Worm (Caenorhabditis elegans) whole organism, L2 larva: ENCODE measurements around the gene C14A6.8.
"Not testable (repeated sequence)": the region's sequence is repeated elsewhere in the genome, so short reads cannot be mapped to it uniquely, and the experiment has no call there.

Experiments used
- C34F6.9 ChIP-seq: fragments of 150-350 bp; optimal IDR thresholded peaks from 2 replicates; lab custom pipeline; 2014; ENCODE audit warnings: missing biosample characterization, missing genetic modification characterization
- Y55F3AM.14 ChIP-seq: fragments of 200-800 bp; sonication (Bioruptor generic); optimal IDR thresholded peaks from 2 replicates; lab custom pipeline; 2018; ENCODE audit warnings: mild to moderate bottlenecking, missing genetic modification characterization, missing compliant biosample characterization
- ZK546.5 ChIP-seq: sonication (generic microtip); optimal IDR thresholded peaks from 2 replicates; lab custom pipeline; 2017; ENCODE audit warnings: missing biosample characterization, missing genetic modification characterization
- alr-1 ChIP-seq: fragments of 150-350 bp; optimal IDR thresholded peaks from 2 replicates; lab custom pipeline; 2014; ENCODE audit warnings: missing biosample characterization, missing genetic modification characterization
- aly-2 ChIP-seq: fragments of 150-350 bp; optimal IDR thresholded peaks from 2 replicates; lab custom pipeline; 2014; ENCODE audit warnings: missing biosample characterization, missing genetic modification characterization
- ama-1 ChIP-seq: fragments of 150-350 bp; optimal IDR thresholded peaks from 2 replicates; lab custom pipeline; 2018; ENCODE audit warnings: inconsistent platforms
- ceh-16 ChIP-seq: fragments of 150-350 bp; optimal IDR thresholded peaks from 2 replicates; lab custom pipeline; 2014; ENCODE audit warnings: missing biosample characterization, missing genetic modification characterization
- ceh-82 ChIP-seq: fragments of 150-350 bp; optimal IDR thresholded peaks from 2 replicates; lab custom pipeline; 2014; ENCODE audit warnings: missing biosample characterization, missing genetic modification characterization
- dmd-4 ChIP-seq: sonication (generic microtip); optimal IDR thresholded peaks from 2 replicates; lab custom pipeline; 2017; ENCODE audit warnings: missing biosample characterization, missing genetic modification characterization
- elt-1 ChIP-seq: fragments of 150-350 bp; optimal IDR thresholded peaks from 2 replicates; lab custom pipeline; 2014; ENCODE audit warnings: missing biosample characterization, missing genetic modification characterization
- elt-3 ChIP-seq: sonication (generic microtip); optimal IDR thresholded peaks from 2 replicates; lab custom pipeline; 2017; ENCODE audit warnings: missing biosample characterization, missing genetic modification characterization
- fos-1 ChIP-seq: fragments of 150-350 bp; optimal IDR thresholded peaks from 2 replicates; lab custom pipeline; 2014; ENCODE audit warnings: missing biosample characterization, missing genetic modification characterization
- lin-13 ChIP-seq: fragments of 150-350 bp; optimal IDR thresholded peaks from 2 replicates; lab custom pipeline; 2014; ENCODE audit warnings: missing biosample characterization, missing genetic modification reagents, missing genetic modification characterization
- lin-39 ChIP-seq: fragments of 150-350 bp; optimal IDR thresholded peaks from 2 replicates; lab custom pipeline; 2014; ENCODE audit warnings: missing biosample characterization, missing genetic modification reagents, missing genetic modification characterization
- lsy-2 ChIP-seq, 2 experiments: fragments of 150-350 bp in 1 of 2; sonication (generic microtip) in 1 of 2; optimal IDR thresholded peaks; 2 replicates each; lab custom pipeline; 2014 to 2017; ENCODE audit warnings: missing biosample characterization in 2 of 2, missing genetic modification characterization in 2 of 2
- mab-5 ChIP-seq: fragments of 150-350 bp; optimal IDR thresholded peaks from 2 replicates; lab custom pipeline; 2014; ENCODE audit warnings: missing biosample characterization, missing genetic modification characterization
- mdl-1 ChIP-seq, 2 experiments: fragments of 150-350 bp in 1 of 2; sonication (generic microtip) in 1 of 2; optimal IDR thresholded peaks; 2 replicates each; lab custom pipeline; 2017; ENCODE audit warnings: missing biosample characterization in 2 of 2, missing genetic modification characterization in 2 of 2
- nhr-10 ChIP-seq: sonication (generic microtip); optimal IDR thresholded peaks from 2 replicates; lab custom pipeline; 2017; ENCODE audit warnings: missing biosample characterization, missing genetic modification characterization
- nhr-11 ChIP-seq: fragments of 150-350 bp; optimal IDR thresholded peaks from 2 replicates; lab custom pipeline; 2014; ENCODE audit warnings: missing biosample characterization, missing genetic modification characterization
- nhr-129 ChIP-seq: fragments of 150-350 bp; optimal IDR thresholded peaks from 2 replicates; lab custom pipeline; 2014; ENCODE audit warnings: missing biosample characterization, missing genetic modification characterization
- nhr-23 ChIP-seq: fragments of 150-350 bp; optimal IDR thresholded peaks from 2 replicates; lab custom pipeline; 2014; ENCODE audit warnings: missing biosample characterization, missing genetic modification reagents, missing genetic modification characterization
- nhr-237 ChIP-seq: fragments of 150-350 bp; optimal IDR thresholded peaks from 2 replicates; lab custom pipeline; 2014; ENCODE audit warnings: missing biosample characterization, missing genetic modification characterization
- nhr-6 ChIP-seq: fragments of 150-350 bp; optimal IDR thresholded peaks from 2 replicates; lab custom pipeline; 2014; ENCODE audit warnings: missing biosample characterization, missing genetic modification characterization
- nhr-77 ChIP-seq: fragments of 150-350 bp; optimal IDR thresholded peaks from 2 replicates; lab custom pipeline; 2014; ENCODE audit warnings: missing biosample characterization, missing genetic modification characterization
- peb-1 ChIP-seq: fragments of 150-350 bp; optimal IDR thresholded peaks from 2 replicates; lab custom pipeline; 2014; ENCODE audit warnings: missing biosample characterization, missing genetic modification characterization
- sem-4 ChIP-seq: fragments of 150-350 bp; optimal IDR thresholded peaks from 2 replicates; lab custom pipeline; 2014; ENCODE audit warnings: missing biosample characterization, missing genetic modification reagents, missing genetic modification characterization
- sma-3 ChIP-seq: sonication (generic microtip); optimal IDR thresholded peaks from 2 replicates; lab custom pipeline; 2016; ENCODE audit warnings: missing genetic modification reagents, missing genetic modification characterization, missing compliant biosample characterization
- sma-9 ChIP-seq, 2 experiments: fragments of 150-350 bp in 1 of 2; sonication (generic microtip) in 1 of 2; optimal IDR thresholded peaks; 2 replicates each; lab custom pipeline; 2014 to 2016; ENCODE audit warnings: missing genetic modification characterization in 2 of 2, mild to moderate bottlenecking in 1 of 2, missing biosample characterization in 1 of 2, missing compliant biosample characterization in 1 of 2, missing genetic modification reagents in 1 of 2, moderate library complexity in 1 of 2
- snpc-4 ChIP-seq: fragments of 150-350 bp; optimal IDR thresholded peaks from 2 replicates; lab custom pipeline; 2014; ENCODE audit warnings: missing biosample characterization, missing genetic modification characterization
- unc-39 ChIP-seq: fragments of 150-350 bp; optimal IDR thresholded peaks from 2 replicates; lab custom pipeline; 2014; ENCODE audit warnings: missing biosample characterization, missing genetic modification characterization
- unc-62 ChIP-seq: fragments of 150-350 bp; optimal IDR thresholded peaks from 2 replicates; lab custom pipeline; 2014; ENCODE audit warnings: missing biosample characterization, missing genetic modification reagents, missing genetic modification characterization
- ztf-1 ChIP-seq: fragments of 200-800 bp; sonication (Bioruptor generic); conservative IDR thresholded peaks from 2 replicates; pipeline ENCODE4 v1.3.6; 2022; ENCODE audit warnings: missing genetic modification characterization, missing compliant biosample characterization
- ztf-11 ChIP-seq: sonication (generic microtip); optimal IDR thresholded peaks from 2 replicates; lab custom pipeline; 2017; ENCODE audit warnings: missing biosample characterization, missing genetic modification characterization
- ztf-4 ChIP-seq: fragments of 150-350 bp; optimal IDR thresholded peaks from 2 replicates; lab custom pipeline; 2014; ENCODE audit warnings: missing biosample characterization, missing genetic modification characterization

C14A6.8 gene

ce11 chrV:18171568-18171967 is at the start of gene C14A6.8:
TSS of gene C14A6.8 (minus strand) at chrV:18171668.
- TF ChIP-seq nhr-6 (tag; lab: Kevin White, UChicago) (no peak), nhr-11 (no peak), ztf-1 (GFP tag; lab: Robert Waterston, UW) (no peak), sma-3 (GFP tag; lab: Kevin White, UChicago) (no peak), mab-5 (no peak), unc-39 (tag; lab: Kevin White, UChicago) (no peak), peb-1 (no peak), ztf-11 (tag; lab: Kevin White, UChicago) (no peak), nhr-77 (no peak), elt-1 (tag; lab: Kevin White, UChicago) (no peak), unc-62 (no peak), nhr-129 (tag; lab: Kevin White, UChicago) (no peak), nhr-237 (tag; lab: Kevin White, UChicago) (no peak), nhr-10 (tag; lab: Kevin White, UChicago) (no peak), mdl-1 (tag; optimal IDR thresholded peaks at IDR 0.05; lab: Kevin White, UChicago) (no peak), C34F6.9 (no peak), ZK546.5 (no peak), snpc-4 (no peak)

DNA sequence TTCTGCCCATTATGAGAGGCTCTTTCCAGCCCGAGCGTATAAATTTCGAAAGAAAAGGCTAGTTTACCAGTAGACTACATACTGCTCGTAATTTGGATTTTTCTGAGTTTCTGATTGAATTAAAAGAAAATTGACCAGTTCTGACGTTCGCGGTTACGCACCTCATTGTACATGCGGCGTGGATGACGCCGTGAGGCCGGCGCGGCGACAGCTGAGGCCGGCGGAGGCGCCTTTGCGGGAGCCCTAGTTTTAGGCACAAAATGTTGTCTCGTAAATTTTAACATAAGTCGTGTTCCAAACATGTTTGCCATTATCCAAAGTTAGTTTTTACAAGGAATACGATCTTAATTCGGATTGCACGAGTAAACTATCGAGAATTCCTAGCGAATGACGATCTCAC is 45.3 kb upstream of the C14A6.8 start, which contains the start of gene F16H6.9:
TSS of gene F16H6.9 (plus strand) at position 301 of the 400 bp plus-strand sequence.
- not testable (repeated sequence) for TF ChIP-seq dmd-4, sem-4, fos-1 (tag; lab: Kevin White, UChicago)

- not testable (repeated sequence) for TF ChIP-seq lsy-2 (tag; optimal IDR thresholded peaks at IDR 0.05; lab: Kevin White, UChicago); fos-1 (tag; lab: Kevin White, UChicago); dmd-4 (tag; lab: Kevin White, UChicago)
Observed at ce11 chrV:18216175-18216574, 44.7 kb upstream of the C14A6.8 start, which contains the start of gene F16H6.8. TSS of gene F16H6.8 (minus strand) at chrV:18216275.

- TF ChIP-seq lsy-2 (tag; optimal IDR thresholded peaks at IDR 0.05; lab: Kevin White, UChicago) (no peak), lin-13 (GFP tag; lab: Kevin White, UChicago) (no peak), alr-1 (no peak), nhr-10 (tag; lab: Kevin White, UChicago) (no peak), dmd-4 (tag; lab: Kevin White, UChicago) (no peak), mab-5 (no peak), ztf-4 (tag; lab: Kevin White, UChicago) (no peak)
Observed at ce11 chrV:18212848-18213247, 41.4 kb upstream of the C14A6.8 start.

DNA sequence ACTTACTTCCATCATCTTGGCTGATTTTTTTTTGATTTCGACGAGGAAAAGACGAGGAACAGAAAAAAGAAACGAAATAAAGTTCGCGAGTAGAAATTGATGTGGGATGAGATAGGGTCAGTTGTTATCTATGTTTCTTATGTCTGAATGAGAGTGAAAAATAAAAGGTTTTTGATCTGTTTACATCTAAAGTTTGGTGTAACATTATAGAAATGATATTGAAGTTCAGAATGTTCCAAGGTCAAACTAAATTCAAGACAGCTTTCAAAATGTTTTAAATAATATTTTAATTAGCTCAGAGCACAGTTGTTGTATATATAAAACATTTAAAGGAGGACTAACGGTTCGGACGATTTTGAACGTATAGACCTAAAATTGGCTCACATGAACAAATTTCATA is 37.6 kb upstream of the C14A6.8 start, which contains the start of gene F16H6.7:
TSS of gene F16H6.7 (minus strand) at position 101 of the 400 bp plus-strand sequence.
- TF ChIP-seq mdl-1 (tag; optimal IDR thresholded peaks at IDR 0.05; lab: Kevin White, UChicago) = no peak
- no peak for TF ChIP-seq ama-1 (lab: Kevin White, UChicago)
- no peak for TF ChIP-seq mab-5
- TF ChIP-seq sma-3 (GFP tag; lab: Kevin White, UChicago) = no peak

ce11 chrV:18198421-18198820 is 27.0 kb upstream of the C14A6.8 start, which contains the start of gene F16H6.4:
TSS of gene F16H6.4 (plus strand) at chrV:18198721.
- TF ChIP-seq lin-13 (GFP tag; lab: Kevin White, UChicago) (no peak), aly-2 (tag; lab: Kevin White, UChicago) (no peak), sma-9 (GFP tag; optimal IDR thresholded peaks at IDR 0.05; lab: Kevin White, UChicago) (no peak), sma-9 (tag; optimal IDR thresholded peaks at IDR 0.05; lab: Kevin White, UChicago) (no peak), ztf-11 (tag; lab: Kevin White, UChicago) (no peak), dmd-4 (tag; lab: Kevin White, UChicago) (no peak), lin-39 (tag; lab: Kevin White, UChicago) (no peak), elt-3 (tag; lab: Kevin White, UChicago) (no peak), mdl-1 (tag; optimal IDR thresholded peaks at IDR 0.05; lab: Kevin White, UChicago) (no peak), ceh-82 (tag; lab: Kevin White, UChicago) (no peak), ceh-16 (tag; lab: Kevin White, UChicago) (no peak), C34F6.9 (no peak), ZK546.5 (no peak), unc-39 (tag; lab: Kevin White, UChicago) (no peak), mab-5 (no peak), nhr-237 (tag; lab: Kevin White, UChicago) (no peak), Y55F3AM.14 (GFP tag; lab: Kevin White, UChicago) (no peak), nhr-23 (tag; lab: Kevin White, UChicago) (no peak), nhr-11 (no peak), fos-1 (tag; lab: Kevin White, UChicago) (no peak)
